Worm (Caenorhabditis elegans) whole organism, L4 larva: ENCODE data around the gene T24D3.2.

Source experiments
- F10B5.3 ChIP-seq: sonication (generic microtip); optimal IDR thresholded peaks from 2 replicates; lab custom pipeline; 2016; ENCODE audit warnings: mild to moderate bottlenecking, missing genetic modification characterization, missing compliant biosample characterization
- F49E8.2 ChIP-seq: sonication (generic microtip); optimal IDR thresholded peaks from 2 replicates; lab custom pipeline; 2016; ENCODE audit warnings: missing compliant biosample characterization, mild to moderate bottlenecking, missing genetic modification characterization, borderline replicate concordance
- T20F7.1 ChIP-seq: fragments of 200-800 bp; sonication (Bioruptor generic); optimal IDR thresholded peaks from 2 replicates; lab custom pipeline; 2018; ENCODE audit warnings: mild to moderate bottlenecking, missing genetic modification characterization, missing compliant biosample characterization
- Y105C5A.15 ChIP-seq: fragments of 200-800 bp; sonication (Bioruptor generic); IDR thresholded peaks from 2 replicates; pipeline ENCODE4 v1.3.6; 2022; ENCODE audit warnings: missing genetic modification characterization, missing compliant biosample characterization
- Y48G9A.11 ChIP-seq: fragments of 200-800 bp; sonication (Bioruptor generic); IDR thresholded peaks from 2 replicates; pipeline ENCODE4 v1.3.6; 2022; ENCODE audit warnings: missing genetic modification reagents, missing genetic modification characterization, missing compliant biosample characterization
- Y5F2A.4 ChIP-seq: fragments of 200-800 bp; sonication (Bioruptor generic); optimal IDR thresholded peaks from 2 replicates; lab custom pipeline; 2018; ENCODE audit warnings: mild to moderate bottlenecking, missing genetic modification characterization, missing compliant biosample characterization
- Y75B8A.6 ChIP-seq: fragments of 200-800 bp; sonication (Bioruptor generic); IDR thresholded peaks from 2 replicates; pipeline ENCODE4 v1.3.6; 2022; ENCODE audit warnings: missing genetic modification reagents, missing genetic modification characterization, missing compliant biosample characterization
- ZK337.2 ChIP-seq: fragments of 200-800 bp; sonication (Bioruptor generic); IDR thresholded peaks from 2 replicates; pipeline ENCODE4 v1.3.6; 2022; ENCODE audit warnings: missing genetic modification reagents, missing genetic modification characterization, missing compliant biosample characterization
- arid-1 ChIP-seq: fragments of 200-800 bp; sonication (Bioruptor generic); conservative IDR thresholded peaks from 2 replicates; pipeline ENCODE4 v1.3.6; 2022; ENCODE audit warnings: missing genetic modification reagents, missing genetic modification characterization, missing compliant biosample characterization
- ceh-20 ChIP-seq: fragments of 200-800 bp; sonication (Bioruptor generic); IDR thresholded peaks from 2 replicates; pipeline ENCODE4 v1.3.6; 2022; ENCODE audit warnings: missing genetic modification reagents, missing genetic modification characterization, missing compliant biosample characterization
- ceh-28 ChIP-seq: fragments of 150-350 bp; optimal IDR thresholded peaks from 2 replicates; lab custom pipeline; 2014; ENCODE audit warnings: missing biosample characterization, missing genetic modification reagents, missing genetic modification characterization
- ceh-32 ChIP-seq: sonication (generic microtip); optimal IDR thresholded peaks from 2 replicates; lab custom pipeline; 2016; ENCODE audit warnings: mild to moderate bottlenecking, missing genetic modification characterization, missing compliant biosample characterization; ENCODE audit not compliant: poor library complexity
- ceh-44 ChIP-seq: fragments of 200-800 bp; sonication (Bioruptor generic); IDR thresholded peaks from 2 replicates; pipeline ENCODE4 v1.3.6; 2022; ENCODE audit warnings: missing genetic modification reagents, missing genetic modification characterization, missing compliant biosample characterization
- ceh-82 ChIP-seq: sonication (generic microtip); optimal IDR thresholded peaks from 2 replicates; lab custom pipeline; 2017; ENCODE audit warnings: missing biosample characterization, missing genetic modification characterization
- cey-2 ChIP-seq: sonication (generic microtip); optimal IDR thresholded peaks from 3 replicates; lab custom pipeline; 2017; ENCODE audit warnings: missing genetic modification characterization, mild to moderate bottlenecking, missing compliant biosample characterization, antibody characterized with exemption, borderline replicate concordance; ENCODE audit not compliant: insufficient read depth
- daf-16 ChIP-seq, 3 experiments: sonication (generic microtip); optimal IDR thresholded peaks; 2 replicates each; lab custom pipeline; 2016 to 2017; ENCODE audit warnings: missing genetic modification characterization in 3 of 3, missing genetic modification reagents in 3 of 3, mild to moderate bottlenecking in 2 of 3, missing compliant biosample characterization in 2 of 3, missing biosample characterization in 1 of 3, moderate library complexity in 1 of 3
- daf-19 ChIP-seq: fragments of 200-800 bp; sonication (Bioruptor generic); conservative IDR thresholded peaks from 2 replicates; pipeline ENCODE4 v1.3.6; 2022; ENCODE audit warnings: missing genetic modification characterization, missing compliant biosample characterization
- dmd-6 ChIP-seq: fragments of 200-800 bp; sonication (Bioruptor generic); IDR thresholded peaks from 2 replicates; pipeline ENCODE4 v1.3.6; 2022; ENCODE audit warnings: missing genetic modification reagents, missing genetic modification characterization, missing compliant biosample characterization
- dmd-9 ChIP-seq: fragments of 200-800 bp; sonication (Bioruptor generic); IDR thresholded peaks from 2 replicates; pipeline ENCODE4 v1.3.6; 2022; ENCODE audit warnings: missing genetic modification reagents, missing genetic modification characterization, missing compliant biosample characterization
- egl-27 ChIP-seq: sonication (generic microtip); optimal IDR thresholded peaks from 3 replicates; lab custom pipeline; 2017; ENCODE audit warnings: missing biosample characterization, missing genetic modification reagents, missing genetic modification characterization
- fkh-10 ChIP-seq: fragments of 150-350 bp; optimal IDR thresholded peaks from 2 replicates; lab custom pipeline; 2014; ENCODE audit warnings: missing biosample characterization, missing genetic modification reagents, missing genetic modification characterization
- hif-1 ChIP-seq, 2 experiments: sonication (generic microtip); optimal IDR thresholded peaks; 2 replicates each; lab custom pipeline; 2016 to 2017; ENCODE audit warnings: missing compliant biosample characterization in 2 of 2, missing genetic modification characterization in 2 of 2, missing genetic modification reagents in 2 of 2, missing genotype in 2 of 2, mild to moderate bottlenecking in 1 of 2
- hlh-11 ChIP-seq: fragments of 200-800 bp; sonication (Bioruptor generic); optimal IDR thresholded peaks from 2 replicates; lab custom pipeline; 2018; ENCODE audit warnings: mild to moderate bottlenecking, missing genetic modification characterization, missing compliant biosample characterization
- lin-1 ChIP-seq: fragments of 200-800 bp; sonication (Bioruptor generic); IDR thresholded peaks from 2 replicates; pipeline ENCODE4 v1.3.6; 2022; ENCODE audit warnings: missing genetic modification reagents, missing genetic modification characterization, missing compliant biosample characterization
- lin-13 ChIP-seq: fragments of 150-350 bp; optimal IDR thresholded peaks from 2 replicates; lab custom pipeline; 2014; ENCODE audit warnings: missing biosample characterization, missing genetic modification reagents, missing genetic modification characterization
- lin-15B ChIP-seq: fragments of 150-350 bp; sonication (generic microtip); optimal IDR thresholded peaks from 3 replicates; lab custom pipeline; 2014; ENCODE audit warnings: missing biosample characterization, missing genetic modification characterization
- lin-29 ChIP-seq: fragments of 200-800 bp; sonication (Bioruptor generic); IDR thresholded peaks from 2 replicates; pipeline ENCODE4 v1.3.6; 2022; ENCODE audit warnings: missing genetic modification reagents, missing genetic modification characterization, missing compliant biosample characterization
- lin-39 ChIP-seq: fragments of 150-350 bp; optimal IDR thresholded peaks from 2 replicates; lab custom pipeline; 2014; ENCODE audit warnings: missing biosample characterization, missing genetic modification reagents, missing genetic modification characterization
- lsy-2 ChIP-seq, 2 experiments: fragments of 150-350 bp in 1 of 2; sonication (generic microtip) in 1 of 2; optimal IDR thresholded peaks; 2 replicates each; lab custom pipeline; 2014 to 2017; ENCODE audit warnings: missing biosample characterization in 2 of 2, missing genetic modification characterization in 2 of 2
- madf-5 ChIP-seq, 2 experiments: fragments of 200-800 bp; sonication (Bioruptor generic); IDR thresholded peaks; 2 replicates each; pipeline ENCODE4 v1.3.6; 2022; ENCODE audit warnings: missing compliant biosample characterization in 2 of 2, missing genetic modification characterization in 2 of 2
- madf-9 ChIP-seq: fragments of 200-800 bp; sonication (Bioruptor generic); conservative IDR thresholded peaks from 2 replicates; pipeline ENCODE4 v1.3.6; 2022; ENCODE audit warnings: missing genetic modification reagents, missing genetic modification characterization, missing compliant biosample characterization
- mdl-1 ChIP-seq, 2 experiments: fragments of 150-350 bp in 1 of 2; sonication (generic microtip) in 1 of 2; optimal IDR thresholded peaks; 2 replicates each; lab custom pipeline; 2014 to 2017; ENCODE audit warnings: missing biosample characterization in 2 of 2, missing genetic modification characterization in 2 of 2
- mxl-3 ChIP-seq: fragments of 200-800 bp; sonication (Bioruptor generic); optimal IDR thresholded peaks from 2 replicates; lab custom pipeline; 2018; ENCODE audit warnings: mild to moderate bottlenecking, missing genetic modification characterization, missing compliant biosample characterization
- nhr-10 ChIP-seq: fragments of 150-350 bp; optimal IDR thresholded peaks from 2 replicates; lab custom pipeline; 2014; ENCODE audit warnings: missing biosample characterization, missing genetic modification characterization
- nhr-11 ChIP-seq: fragments of 150-350 bp; optimal IDR thresholded peaks from 2 replicates; lab custom pipeline; 2014; ENCODE audit warnings: missing biosample characterization, missing genetic modification characterization
- nhr-42 ChIP-seq: fragments of 200-800 bp; sonication (Bioruptor generic); IDR thresholded peaks from 2 replicates; pipeline ENCODE4 v1.3.6; 2022; ENCODE audit warnings: missing genetic modification characterization, missing compliant biosample characterization
- nhr-48 ChIP-seq: sonication (generic microtip); optimal IDR thresholded peaks from 2 replicates; lab custom pipeline; 2016; ENCODE audit warnings: mild to moderate bottlenecking, missing genetic modification characterization, missing compliant biosample characterization
- nhr-6 ChIP-seq: fragments of 150-350 bp; optimal IDR thresholded peaks from 2 replicates; lab custom pipeline; 2014; ENCODE audit warnings: missing biosample characterization, missing genetic modification characterization
- nhr-76 ChIP-seq: fragments of 150-350 bp; optimal IDR thresholded peaks from 2 replicates; lab custom pipeline; 2014; ENCODE audit warnings: missing biosample characterization, missing genetic modification characterization
- pha-4 ChIP-seq, 2 experiments: fragments of 150-350 bp in 1 of 2; fragments of 200-800 bp in 1 of 2; sonication (Bioruptor generic) in 1 of 2; IDR thresholded peaks in 1 of 2; optimal IDR thresholded peaks in 1 of 2; 2 replicates each; pipeline versions ENCODE4 v1.3.6 to Lab custom; 2014 to 2022; ENCODE audit warnings: missing genetic modification characterization in 2 of 2, missing genetic modification reagents in 2 of 2, missing biosample characterization in 1 of 2, missing compliant biosample characterization in 1 of 2
- rbr-2 ChIP-seq: sonication (generic microtip); optimal IDR thresholded peaks from 2 replicates; lab custom pipeline; 2016; ENCODE audit warnings: missing genotype, missing genetic modification characterization, missing compliant biosample characterization
- saeg-2 ChIP-seq: fragments of 200-800 bp; sonication (Bioruptor generic); IDR thresholded peaks from 2 replicates; pipeline ENCODE4 v1.3.6; 2022; ENCODE audit warnings: missing genetic modification reagents, missing genetic modification characterization, missing compliant biosample characterization
- sdz-12 ChIP-seq: fragments of 200-800 bp; sonication (Bioruptor generic); optimal IDR thresholded peaks from 2 replicates; lab custom pipeline; 2018; ENCODE audit warnings: mild to moderate bottlenecking, missing genetic modification characterization, missing compliant biosample characterization
- snpc-4 ChIP-seq: fragments of 150-350 bp; optimal IDR thresholded peaks from 2 replicates; lab custom pipeline; 2014; ENCODE audit warnings: missing biosample characterization, missing genetic modification characterization
- tag-97 ChIP-seq: fragments of 200-800 bp; sonication (Bioruptor generic); IDR thresholded peaks from 2 replicates; pipeline ENCODE4 v1.3.6; 2022; ENCODE audit warnings: missing genetic modification characterization, missing compliant biosample characterization
- unc-39 ChIP-seq: sonication (generic microtip); optimal IDR thresholded peaks from 2 replicates; lab custom pipeline; 2017; ENCODE audit warnings: missing biosample characterization, missing genetic modification characterization
- zfp-3 ChIP-seq: fragments of 200-800 bp; sonication (Bioruptor generic); conservative IDR thresholded peaks from 2 replicates; pipeline ENCODE4 v1.3.6; 2022; ENCODE audit warnings: missing genetic modification reagents, missing genetic modification characterization, missing compliant biosample characterization
- zip-11 ChIP-seq: fragments of 200-800 bp; sonication (Bioruptor generic); IDR thresholded peaks from 2 replicates; pipeline ENCODE4 v1.3.6; 2022; ENCODE audit warnings: missing genetic modification characterization, missing compliant biosample characterization
- zip-2 ChIP-seq: fragments of 150-350 bp; optimal IDR thresholded peaks from 2 replicates; lab custom pipeline; 2014; ENCODE audit warnings: missing biosample characterization, missing genetic modification characterization
- ztf-7 ChIP-seq: fragments of 150-350 bp; optimal IDR thresholded peaks from 2 replicates; lab custom pipeline; 2014; ENCODE audit warnings: missing biosample characterization, missing genetic modification characterization

T24D3.2 gene

ce11 chrX:12452143-12452570, 26.6 kb downstream of the T24D3.2 start (continued):
- TF ChIP-seq egl-27 (tag; lab: Kevin White, UChicago) (no peak), ceh-32 (tag; lab: Kevin White, UChicago) (no peak), dmd-9 (GFP tag; lab: Robert Waterston, UW) (no peak), arid-1 (GFP tag; lab: Robert Waterston, UW) (no peak), ztf-7 (tag; lab: Kevin White, UChicago) (no peak), ZK337.2 (GFP tag; lab: Robert Waterston, UW) (no peak), fkh-10 (GFP tag; lab: Kevin White, UChicago) (peak; percentile 56), nhr-48 (tag; lab: Kevin White, UChicago) (no peak), saeg-2 (GFP tag; lab: Robert Waterston, UW) (0 out of 2 replicates have a peak, but pooled peaks have one; percentile 26), lin-1 (GFP tag; lab: Robert Waterston, UW) (no peak), Y48G9A.11 (GFP tag; lab: Robert Waterston, UW) (no peak), ceh-82 (tag; lab: Kevin White, UChicago) (no peak), snpc-4 (tag; lab: Kevin White, UChicago) (no peak), zip-2 (tag; lab: Kevin White, UChicago) (no peak), Y75B8A.6 (GFP tag; lab: Robert Waterston, UW) (no peak), lin-13 (GFP tag; lab: Kevin White, UChicago) (peak; percentile 24), ceh-44 (no peak), zip-11 (GFP tag; lab: Robert Waterston, UW) (no peak), F49E8.2 (tag; lab: Kevin White, UChicago) (no peak), mxl-3 (peak; percentile 47), sdz-12 (GFP tag; lab: Kevin White, UChicago) (no peak), hlh-11 (tag; lab: Kevin White, UChicago) (peak; percentile 63), F10B5.3 (tag; lab: Kevin White, UChicago) (peak; percentile 10), zfp-3 (GFP tag; lab: Robert Waterston, UW) (no peak), lin-29 (GFP tag; lab: Robert Waterston, UW) (no peak), nhr-6 (tag; lab: Kevin White, UChicago) (no peak), daf-19 (GFP tag; lab: Robert Waterston, UW) (no peak), pha-4 (GFP tag; IDR thresholded peaks at IDR 0.05; lab: Robert Waterston, UW) (no peak), pha-4 (tag; optimal IDR thresholded peaks at IDR 0.05; lab: Kevin White, UChicago) (no peak), madf-9 (GFP tag; lab: Robert Waterston, UW) (0 out of 2 replicates have a peak, but pooled peaks have one; percentile 53), nhr-11 (peak; percentile 2), nhr-10 (tag; lab: Kevin White, UChicago) (no peak), daf-16 (GFP tag; optimal IDR thresholded peaks at IDR 0.05; lab: Kevin White, UChicago) (no peak), daf-16 (tag; optimal IDR thresholded peaks at IDR 0.05; lab: Kevin White, UChicago) (peak; percentile 4), Y5F2A.4 (GFP tag; lab: Kevin White, UChicago) (no peak), lin-39 (tag; lab: Kevin White, UChicago) (no peak), tag-97 (no peak), nhr-42 (GFP tag; lab: Robert Waterston, UW) (no peak), madf-5 (GFP tag; IDR thresholded peaks at IDR 0.05; lab: Robert Waterston, UW) (no peak), unc-39 (tag; lab: Kevin White, UChicago) (no peak), cey-2 (no peak), nhr-76 (tag; lab: Kevin White, UChicago) (no peak), hif-1 (tag; optimal IDR thresholded peaks at IDR 0.05; lab: Kevin White, UChicago) (peak in 1 of 2 experiments; percentile 67), lsy-2 (tag; optimal IDR thresholded peaks at IDR 0.05; lab: Kevin White, UChicago) (peak in 1 of 2 experiments; percentile 40), ceh-28 (tag; lab: Kevin White, UChicago) (no peak), ceh-20 (GFP tag; lab: Robert Waterston, UW) (peak; percentile 46; the same call in 1 of the 2 replicates), mdl-1 (tag; optimal IDR thresholded peaks at IDR 0.05; lab: Kevin White, UChicago) (no peak), T20F7.1 (GFP tag; lab: Kevin White, UChicago) (no peak), Y105C5A.15 (GFP tag; lab: Robert Waterston, UW) (no peak), rbr-2 (tag; lab: Kevin White, UChicago) (peak; percentile 70), dmd-6 (GFP tag; lab: Robert Waterston, UW) (0 out of 2 replicates have a peak, but pooled peaks have one; percentile 52), lin-15B (no peak)
